Fruit fly (Drosophila melanogaster) whole organism, pupa: ENCODE measurements around the gene asf1.

Experiments
- CG10348 ChIP-seq: fragments of 200-800 bp; sonication (Bioruptor generic); IDR thresholded peaks from 2 replicates; pipeline ENCODE4 v1.3.6; 2022; ENCODE audit warnings: missing biosample characterization, missing genetic modification characterization
- CG13204 ChIP-seq: fragments of 200-800 bp; sonication (Bioruptor generic); optimal IDR thresholded peaks from 2 replicates; lab custom pipeline; 2018; ENCODE audit warnings: missing biosample characterization, mild to moderate bottlenecking, missing genetic modification characterization, moderate library complexity
- CG15710 ChIP-seq: fragments of 200-800 bp; sonication (Bioruptor generic); optimal IDR thresholded peaks from 2 replicates; lab custom pipeline; 2018; ENCODE audit warnings: missing biosample characterization, mild to moderate bottlenecking, missing genetic modification characterization, moderate library complexity
- CG34367 ChIP-seq: fragments of 200-800 bp; sonication (Bioruptor generic); optimal IDR thresholded peaks from 2 replicates; lab custom pipeline; 2018; ENCODE audit warnings: missing biosample characterization, mild to moderate bottlenecking, missing genetic modification characterization
- CG4496 ChIP-seq: fragments of 200-800 bp; sonication (Bioruptor generic); IDR thresholded peaks from 3 replicates; pipeline ENCODE4 v1.3.6; 2022; ENCODE audit warnings: missing biosample characterization, missing genetic modification characterization
- CG8301 ChIP-seq: fragments of 200-800 bp; sonication (Bioruptor generic); optimal IDR thresholded peaks from 2 replicates; lab custom pipeline; 2018; ENCODE audit warnings: missing biosample characterization, mild to moderate bottlenecking, missing genetic modification characterization
- CG9948 ChIP-seq: fragments of 200-800 bp; sonication (Bioruptor generic); optimal IDR thresholded peaks from 2 replicates; lab custom pipeline; 2018; ENCODE audit warnings: missing biosample characterization, mild to moderate bottlenecking, missing genetic modification characterization, moderate library complexity
- EcR ChIP-seq: fragments of 200-800 bp; sonication (Bioruptor generic); optimal IDR thresholded peaks from 3 replicates; lab custom pipeline; 2019; ENCODE audit warnings: missing biosample characterization, missing genetic modification characterization, mild to moderate bottlenecking, moderate library complexity, missing genetic modification reagents
- Ets98B ChIP-seq: fragments of 200-800 bp; sonication (Bioruptor generic); IDR thresholded peaks from 2 replicates; pipeline ENCODE4 v1.3.6; 2022; ENCODE audit warnings: missing biosample characterization, missing genetic modification characterization
- fd96Ca ChIP-seq: fragments of 200-800 bp; sonication (Bioruptor generic); IDR thresholded peaks from 3 replicates; pipeline ENCODE4 v1.3.6; 2022; ENCODE audit warnings: missing biosample characterization, missing genetic modification characterization

- no peak for TF ChIP-seq CG9948 (tag; lab: Kevin White, UChicago)
- TF ChIP-seq CG4496 = no peak
- TF ChIP-seq CG15710 (tag; lab: Kevin White, UChicago) = no peak
- TF ChIP-seq CG8301 (tag; lab: Kevin White, UChicago) = no peak
- TF ChIP-seq CG10348 (GFP tag; lab: Robert Waterston, UW) = no peak
- TF ChIP-seq EcR (GFP tag; lab: Kevin White, UChicago) = no peak
- TF ChIP-seq CG34367 (tag; lab: Kevin White, UChicago) = no peak
- no peak for TF ChIP-seq Ets98B
- TF ChIP-seq CG13204 (GFP tag; lab: Kevin White, UChicago) = no peak
- no peak for TF ChIP-seq fd96Ca (GFP tag; lab: Robert Waterston, UW)
These were observed 13.2 kb downstream of the asf1 start for dm6 chr3L:19631867-19632266.
